Fruit fly (Drosophila melanogaster) whole organism, embryonic: ENCODE results near the gene cbt.

Source experiments
- Aef1 ChIP-seq: fragments of 200-800 bp; sonication (Bioruptor generic); IDR thresholded peaks from 3 replicates; pipeline ENCODE4 v1.3.6; 2022; ENCODE audit warnings: missing biosample characterization, missing genetic modification characterization
- Blimp-1 ChIP-seq: fragments of 200-800 bp; sonication (Bioruptor generic); optimal IDR thresholded peaks from 3 replicates; lab custom pipeline; 2018; ENCODE audit warnings: missing biosample characterization, missing genetic modification characterization, mild to moderate bottlenecking, moderate library complexity, missing genetic modification reagents
- CG11085 ChIP-seq: fragments of 200-800 bp; sonication (Bioruptor generic); IDR thresholded peaks from 2 replicates; pipeline ENCODE4 v1.3.6; 2022; ENCODE audit warnings: missing biosample characterization, missing genetic modification characterization
- CG12071 ChIP-seq: fragments of 200-800 bp; sonication (Bioruptor generic); optimal IDR thresholded peaks from 3 replicates; lab custom pipeline; 2018; ENCODE audit warnings: missing biosample characterization, mild to moderate bottlenecking, missing genetic modification characterization
- CG14667 ChIP-seq: fragments of 200-800 bp; sonication (Bioruptor generic); IDR thresholded peaks from 2 replicates; pipeline ENCODE4 v1.3.6; 2022; ENCODE audit warnings: missing biosample characterization, missing genetic modification characterization
- CG15269 ChIP-seq: fragments of 200-800 bp; sonication (Bioruptor generic); optimal IDR thresholded peaks from 2 replicates; lab custom pipeline; 2018; ENCODE audit warnings: missing biosample characterization, mild to moderate bottlenecking, missing genetic modification characterization, moderate library complexity
- CG17186 ChIP-seq: fragments of 200-800 bp; sonication (Bioruptor generic); optimal IDR thresholded peaks from 3 replicates; lab custom pipeline; 2017; ENCODE audit warnings: missing biosample characterization, missing genetic modification reagents, missing genetic modification characterization
- CG17912 ChIP-seq: fragments of 200-800 bp; sonication (Bioruptor generic); optimal IDR thresholded peaks from 2 replicates; lab custom pipeline; 2018; ENCODE audit warnings: missing biosample characterization, mild to moderate bottlenecking, missing genetic modification characterization
- CG18011 ChIP-seq: fragments of 200-800 bp; sonication (Bioruptor generic); optimal IDR thresholded peaks from 2 replicates; lab custom pipeline; 2017; ENCODE audit warnings: missing biosample characterization, missing genetic modification characterization, mild to moderate bottlenecking, moderate library complexity, missing genotype
- CG2199 ChIP-seq: fragments of 200-800 bp; sonication (Bioruptor generic); IDR thresholded peaks from 3 replicates; pipeline ENCODE4 v1.3.6; 2022; ENCODE audit warnings: missing biosample characterization, missing genetic modification characterization
- CG31441 ChIP-seq: fragments of 200-800 bp; sonication (Bioruptor generic); IDR thresholded peaks from 2 replicates; pipeline ENCODE4 v1.3.6; 2022; ENCODE audit warnings: missing biosample characterization, missing genetic modification characterization
- CG3281 ChIP-seq: fragments of 200-800 bp; sonication (Bioruptor generic); optimal IDR thresholded peaks from 3 replicates; lab custom pipeline; 2017; ENCODE audit warnings: missing biosample characterization, mild to moderate bottlenecking, missing genetic modification characterization
- CG3838 ChIP-seq: fragments of 200-800 bp; sonication (Bioruptor generic); optimal IDR thresholded peaks from 3 replicates; lab custom pipeline; 2016; ENCODE audit warnings: missing biosample characterization, missing genetic modification characterization
- CG6765 ChIP-seq: fragments of 200-800 bp; sonication (Bioruptor generic); optimal IDR thresholded peaks from 3 replicates; lab custom pipeline; 2017; ENCODE audit warnings: missing biosample characterization, mild to moderate bottlenecking, missing genetic modification characterization
- CG6791 ChIP-seq: fragments of 200-800 bp; sonication (Bioruptor generic); IDR thresholded peaks from 3 replicates; pipeline ENCODE4 v1.3.6; 2022; ENCODE audit warnings: missing biosample characterization, missing genetic modification characterization; ENCODE audit not compliant: partially characterized antibody
- CG6854 ChIP-seq: fragments of 200-800 bp; sonication (Bioruptor generic); optimal IDR thresholded peaks from 3 replicates; lab custom pipeline; 2017; ENCODE audit warnings: missing biosample characterization, mild to moderate bottlenecking, missing genetic modification characterization
- CG8359 ChIP-seq: fragments of 200-800 bp; sonication (Bioruptor generic); optimal IDR thresholded peaks from 2 replicates; lab custom pipeline; 2017; ENCODE audit warnings: missing biosample characterization, mild to moderate bottlenecking, missing genetic modification characterization, borderline replicate concordance
- Dref ChIP-seq: fragments of 200-800 bp; sonication (Bioruptor generic); IDR thresholded peaks from 2 replicates; pipeline ENCODE4 v1.3.6; 2022; ENCODE audit warnings: missing biosample characterization, missing genetic modification characterization
- Gug ChIP-seq: fragments of 200-800 bp; sonication (Bioruptor generic); IDR thresholded peaks from 4 replicates; pipeline ENCODE4 v1.3.6; 2022; ENCODE audit warnings: missing biosample characterization, missing genetic modification characterization
- HHEX ChIP-seq: fragments of 200-800 bp; sonication (Bioruptor generic); optimal IDR thresholded peaks from 3 replicates; lab custom pipeline; 2017; ENCODE audit warnings: missing biosample characterization, mild to moderate bottlenecking, missing genetic modification characterization, missing genetic modification reagents
- HLHmδ ChIP-seq: fragments of 200-800 bp; sonication (Bioruptor generic); optimal IDR thresholded peaks from 2 replicates; lab custom pipeline; 2018; ENCODE audit warnings: missing biosample characterization, mild to moderate bottlenecking, missing genetic modification characterization, moderate library complexity
- Max ChIP-seq: fragments of 200-800 bp; sonication (Bioruptor generic); optimal IDR thresholded peaks from 2 replicates; lab custom pipeline; 2016; ENCODE audit warnings: missing biosample characterization, mild to moderate bottlenecking, missing genetic modification characterization
- NC2α ChIP-seq: fragments of 200-800 bp; sonication (Bioruptor generic); optimal IDR thresholded peaks from 2 replicates; lab custom pipeline; 2016; ENCODE audit warnings: missing biosample characterization, missing genetic modification characterization
- Scr ChIP-seq: fragments of 200-800 bp; sonication (Bioruptor generic); IDR thresholded peaks from 2 replicates; pipeline ENCODE4 v1.3.6; 2022; ENCODE audit warnings: missing biosample characterization, missing genetic modification characterization; ENCODE audit not compliant: partially characterized antibody
- Sox102F ChIP-seq: fragments of 200-800 bp; sonication (Bioruptor generic); optimal IDR thresholded peaks from 2 replicates; lab custom pipeline; 2018; ENCODE audit warnings: missing biosample characterization, mild to moderate bottlenecking, missing genetic modification characterization, moderate library complexity
- Trl ChIP-seq, 3 experiments: fragments of >200 bp in 2 of 3; fragments of 200-800 bp in 1 of 3; sonication (Bioruptor generic) in 1 of 3; optimal IDR thresholded peaks; 2 replicates in 1 of 3; 3 replicates in 2 of 3; lab custom pipeline; 2016 to 2017; ENCODE audit warnings: missing biosample characterization in 1 of 3, missing genetic modification characterization in 1 of 3
- abd-A ChIP-seq: fragments of 200-800 bp; sonication (Bioruptor generic); optimal IDR thresholded peaks from 3 replicates; lab custom pipeline; 2019; ENCODE audit warnings: missing biosample characterization, mild to moderate bottlenecking, missing genetic modification characterization, moderate library complexity
- al ChIP-seq: fragments of 200-800 bp; sonication (Bioruptor generic); IDR thresholded peaks from 2 replicates; pipeline ENCODE4 v1.3.6; 2022; ENCODE audit warnings: missing biosample characterization, missing genetic modification characterization
- ap ChIP-seq: fragments of 200-800 bp; sonication (Bioruptor generic); IDR thresholded peaks from 2 replicates; pipeline ENCODE4 v1.3.6; 2022; ENCODE audit warnings: missing biosample characterization, missing genetic modification characterization
- ara ChIP-seq: fragments of 200-800 bp; sonication (Bioruptor generic); IDR thresholded peaks from 2 replicates; pipeline ENCODE4 v1.3.6; 2022; ENCODE audit warnings: missing biosample characterization, missing genetic modification characterization
- bbx ChIP-seq: fragments of 200-800 bp; sonication (Bioruptor generic); IDR thresholded peaks from 2 replicates; pipeline ENCODE4 v1.3.6; 2022; ENCODE audit warnings: missing biosample characterization, missing genetic modification characterization; ENCODE audit not compliant: partially characterized antibody
- br ChIP-seq: fragments of >200 bp; optimal IDR thresholded peaks from 2 replicates; lab custom pipeline; 2017
- chif ChIP-seq, 2 experiments: fragments of 200-800 bp; sonication (Bioruptor generic); optimal IDR thresholded peaks; 3 replicates each; lab custom pipeline; 2016; ENCODE audit warnings: missing biosample characterization in 2 of 2, missing genetic modification characterization in 2 of 2
- croc ChIP-seq: fragments of 200-800 bp; sonication (Bioruptor generic); conservative IDR thresholded peaks from 3 replicates; pipeline ENCODE4 v1.3.6; 2022; ENCODE audit warnings: missing biosample characterization, missing genetic modification characterization
- cwo ChIP-seq: fragments of 200-800 bp; sonication (Bioruptor generic); optimal IDR thresholded peaks from 3 replicates; lab custom pipeline; 2017; ENCODE audit warnings: missing biosample characterization, missing genetic modification characterization, mild to moderate bottlenecking, moderate library complexity, missing genetic modification reagents
- ems ChIP-seq: fragments of 200-800 bp; sonication (Bioruptor generic); optimal IDR thresholded peaks from 3 replicates; lab custom pipeline; 2016; ENCODE audit warnings: missing biosample characterization, missing genetic modification characterization
- ewg ChIP-seq: fragments of 200-800 bp; sonication (Bioruptor generic); optimal IDR thresholded peaks from 3 replicates; lab custom pipeline; 2017; ENCODE audit warnings: mild to moderate bottlenecking, missing biosample characterization, missing genetic modification reagents, missing genetic modification characterization
- exex ChIP-seq: fragments of 200-800 bp; sonication (Bioruptor generic); optimal IDR thresholded peaks from 4 replicates; lab custom pipeline; 2018; ENCODE audit warnings: missing biosample characterization, mild to moderate bottlenecking, missing genetic modification characterization, moderate library complexity
- fd64A ChIP-seq: fragments of 200-800 bp; sonication (Bioruptor generic); optimal IDR thresholded peaks from 3 replicates; lab custom pipeline; 2018; ENCODE audit warnings: missing biosample characterization, mild to moderate bottlenecking, missing genetic modification characterization
- gcm ChIP-seq: fragments of 200-800 bp; sonication (Bioruptor generic); optimal IDR thresholded peaks from 2 replicates; lab custom pipeline; 2019; ENCODE audit warnings: missing biosample characterization, mild to moderate bottlenecking, missing genetic modification characterization, moderate library complexity
- nmo ChIP-seq: fragments of 200-800 bp; sonication (Bioruptor generic); optimal IDR thresholded peaks from 2 replicates; lab custom pipeline; 2018; ENCODE audit warnings: missing biosample characterization, mild to moderate bottlenecking, missing genetic modification characterization, moderate library complexity
- pum ChIP-seq: fragments of 200-800 bp; sonication (Bioruptor generic); optimal IDR thresholded peaks from 2 replicates; lab custom pipeline; 2016; ENCODE audit warnings: missing biosample characterization, missing genetic modification characterization
- rib ChIP-seq: fragments of 200-800 bp; sonication (Bioruptor generic); IDR thresholded peaks from 2 replicates; pipeline ENCODE4 v1.3.6; 2022; ENCODE audit warnings: missing biosample characterization, missing genetic modification characterization
- tll ChIP-seq, 2 experiments: fragments of 200-800 bp in 1 of 2; fragments of >200 bp in 1 of 2; sonication (Bioruptor generic) in 1 of 2; optimal IDR thresholded peaks; 2 replicates each; lab custom pipeline; 2017 to 2019; ENCODE audit warnings: missing biosample characterization in 2 of 2, missing genetic modification characterization in 2 of 2, mild to moderate bottlenecking in 1 of 2, moderate library complexity in 1 of 2
- vnd ChIP-seq: fragments of 200-800 bp; sonication (Bioruptor generic); IDR thresholded peaks from 3 replicates; pipeline ENCODE4 v1.3.6; 2022; ENCODE audit warnings: missing biosample characterization, missing genetic modification characterization; ENCODE audit not compliant: partially characterized antibody
- wor ChIP-seq: fragments of 200-800 bp; sonication (Bioruptor generic); IDR thresholded peaks from 2 replicates; pipeline ENCODE4 v1.3.6; 2022; ENCODE audit warnings: missing biosample characterization, missing genetic modification characterization
- yki ChIP-seq: fragments of >200 bp; optimal IDR thresholded peaks from 3 replicates; lab custom pipeline; 2018
- zen ChIP-seq: fragments of 200-800 bp; sonication (Bioruptor generic); optimal IDR thresholded peaks from 3 replicates; lab custom pipeline; 2018; ENCODE audit warnings: missing biosample characterization, mild to moderate bottlenecking, missing genetic modification characterization, moderate library complexity

cbt gene

DNA sequence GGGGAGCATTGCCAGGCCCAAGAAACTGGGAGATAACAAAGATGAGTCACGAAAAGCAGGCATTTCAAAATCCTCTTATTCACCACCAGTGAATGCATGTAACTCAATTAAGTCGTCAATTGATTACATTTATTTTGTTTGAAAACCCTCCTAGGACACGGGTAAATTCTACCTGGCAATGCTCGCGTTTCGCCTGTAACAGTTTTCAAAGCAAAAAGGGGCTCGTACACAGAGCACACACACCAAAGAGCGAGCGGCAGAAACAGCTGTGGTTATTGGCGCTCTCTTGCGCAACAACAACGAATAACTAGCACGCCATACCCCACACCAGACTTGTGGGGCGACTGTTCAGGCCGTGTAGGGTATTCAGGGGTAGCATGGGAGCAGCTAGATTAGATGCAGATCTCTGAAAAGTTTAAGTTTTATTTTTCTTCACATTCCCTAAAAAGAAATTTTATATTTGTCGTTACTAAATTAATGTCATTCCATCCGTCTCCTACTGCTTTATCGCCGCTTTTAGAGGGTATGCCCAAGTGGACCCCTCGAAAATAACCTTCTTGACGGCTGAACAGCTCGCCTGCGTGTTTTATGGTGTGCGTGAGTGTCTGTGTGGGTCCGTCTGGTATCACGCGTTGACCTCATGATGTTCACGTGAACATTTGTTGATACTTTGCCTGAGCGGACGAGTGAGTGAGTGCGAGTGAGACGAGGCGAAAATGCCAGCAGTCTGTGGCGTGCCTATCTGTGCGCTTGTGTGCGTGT, 1.3 kb upstream of the cbt start (continued):
- TF ChIP-seq CG6854 (GFP tag; lab: Kevin White, UChicago) (peak; percentile 100), gcm (GFP tag; lab: Kevin White, UChicago) (peak; percentile 100), rib (GFP tag; lab: Robert Waterston, UW) (no peak), CG17186 (GFP tag; lab: Kevin White, UChicago) (peak; percentile 98), CG12071 (GFP tag; lab: Kevin White, UChicago) (peak; percentile 100), Max (GFP tag; lab: Kevin White, UChicago) (peak; percentile 100), ara (GFP tag; lab: Robert Waterston, UW) (no peak), al (GFP tag; lab: Robert Waterston, UW) (no peak), HHEX (GFP tag; lab: Kevin White, UChicago) (peak; percentile 100), fd64A (peak; percentile 100), chif (GFP tag; optimal IDR thresholded peaks at IDR 0.05; lab: Kevin White, UChicago) (peak; percentile 100), ems (GFP tag; lab: Kevin White, UChicago) (peak; percentile 100), br (no peak), CG3838 (peak; percentile 100), Trl (optimal IDR thresholded peaks at IDR 0.05; lab: Kevin White, UChicago) (peak; percentile 68 to 80), Trl (GFP tag; optimal IDR thresholded peaks at IDR 0.05; lab: Kevin White, UChicago) (peak; percentile 100), CG15269 (tag; lab: Kevin White, UChicago) (peak; percentile 100), CG17912 (GFP tag; lab: Kevin White, UChicago) (peak; percentile 99), tll (GFP tag; optimal IDR thresholded peaks at IDR 0.05; lab: Kevin White, UChicago) (peak; percentile 63 to 94), exex (peak; percentile 100), CG31441 (GFP tag; lab: Robert Waterston, UW) (no peak), pum (GFP tag; lab: Kevin White, UChicago) (peak; percentile 100), bbx (GFP tag; lab: Robert Waterston, UW) (no peak), cwo (GFP tag; lab: Kevin White, UChicago) (peak; percentile 100), CG3281 (GFP tag; lab: Kevin White, UChicago) (peak; percentile 100), wor (GFP tag; lab: Robert Waterston, UW) (no peak), vnd (GFP tag; lab: Robert Waterston, UW) (no peak), HLHmδ (GFP tag; lab: Kevin White, UChicago) (peak; percentile 62), Dref (GFP tag; lab: Robert Waterston, UW) (no peak), Blimp-1 (GFP tag; lab: Kevin White, UChicago) (peak; percentile 100), CG6791 (GFP tag; lab: Robert Waterston, UW) (no peak), CG8359 (GFP tag; lab: Kevin White, UChicago) (peak; percentile 97), CG18011 (GFP tag; lab: Kevin White, UChicago) (peak; percentile 95), ap (GFP tag; lab: Robert Waterston, UW) (no peak), CG2199 (GFP tag; lab: Robert Waterston, UW) (no peak), yki (lab: Kevin White, UChicago) (peak; percentile 60), Gug (GFP tag; lab: Robert Waterston, UW) (peak; percentile 100), CG14667 (GFP tag; lab: Robert Waterston, UW) (no peak), NC2α (peak; percentile 100), ewg (GFP tag; lab: Kevin White, UChicago) (peak; percentile 100), nmo (GFP tag; lab: Kevin White, UChicago) (peak; percentile 100), CG11085 (GFP tag; lab: Robert Waterston, UW) (no peak), Aef1 (GFP tag; lab: Robert Waterston, UW) (no peak), zen (tag; lab: Kevin White, UChicago) (peak; percentile 100), Scr (GFP tag; lab: Robert Waterston, UW) (no peak), croc (GFP tag; lab: Robert Waterston, UW) (peak; percentile 100), abd-A (tag; lab: Kevin White, UChicago) (peak; percentile 100), CG6765 (GFP tag; lab: Kevin White, UChicago) (peak; percentile 100), Sox102F (peak; percentile 100)
